Worm (Caenorhabditis elegans): Measurements from ENCODE around the gene clec-170.

clec-170 gene

DNA sequence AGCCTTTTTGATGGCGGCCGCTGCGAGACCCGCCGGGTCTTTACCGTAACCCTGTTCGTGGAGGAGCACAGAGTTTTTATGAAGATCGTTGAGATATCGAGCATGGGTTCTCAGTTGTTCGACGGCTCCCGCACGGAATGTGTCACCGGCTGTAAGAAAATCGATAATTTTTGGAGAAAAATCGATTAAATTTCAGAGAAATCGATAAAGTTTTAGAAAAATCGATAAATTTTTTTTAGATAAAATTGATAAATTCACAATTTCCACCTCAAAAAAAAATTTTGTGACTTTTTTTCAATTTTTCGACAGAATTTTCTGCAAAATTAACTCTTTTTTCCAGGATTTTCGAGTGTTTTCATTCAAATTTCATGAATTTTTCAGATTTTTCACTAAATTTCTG lies 31.9 kb upstream of the clec-170 start:
- TF ChIP-seq daf-16 (GFP tag; optimal IDR thresholded peaks at IDR 0.05) (no peak), daf-16 (tag; optimal IDR thresholded peaks at IDR 0.05) (no peak), ceh-28 (tag; optimal IDR thresholded peaks at IDR 0.05) (peak; percentile 73)

DNA sequence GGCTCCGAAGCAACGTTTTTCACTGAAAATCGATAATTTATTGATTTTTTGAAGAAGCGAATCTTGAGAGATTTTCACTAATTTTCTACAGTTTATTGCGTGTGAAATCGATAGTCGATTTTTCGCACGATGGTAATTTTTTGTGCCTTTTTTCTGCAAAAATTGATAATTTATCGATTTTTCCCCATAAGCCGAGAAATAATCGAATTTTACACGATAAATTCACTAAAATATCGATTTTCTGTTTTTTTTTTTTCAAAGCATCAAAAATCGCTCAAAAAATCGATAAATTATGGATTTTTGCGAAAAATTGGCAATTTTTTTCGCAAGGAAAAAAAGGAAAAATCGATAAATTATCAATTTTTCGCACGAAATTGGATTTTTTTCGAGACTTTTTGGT lies 30.9 kb upstream of the clec-170 start:
- TF ChIP-seq php-3 (GFP tag; IDR thresholded peaks at IDR 0.05) (no peak), daf-16 (GFP tag; optimal IDR thresholded peaks at IDR 0.05) (no peak), daf-16 (tag; optimal IDR thresholded peaks at IDR 0.05) (no peak), dpl-1 (GFP tag; optimal IDR thresholded peaks at IDR 0.05) (no peak), mdl-1 (tag; optimal IDR thresholded peaks at IDR 0.05) (no peak), ceh-28 (tag; optimal IDR thresholded peaks at IDR 0.05) (peak; percentile 77)

DNA sequence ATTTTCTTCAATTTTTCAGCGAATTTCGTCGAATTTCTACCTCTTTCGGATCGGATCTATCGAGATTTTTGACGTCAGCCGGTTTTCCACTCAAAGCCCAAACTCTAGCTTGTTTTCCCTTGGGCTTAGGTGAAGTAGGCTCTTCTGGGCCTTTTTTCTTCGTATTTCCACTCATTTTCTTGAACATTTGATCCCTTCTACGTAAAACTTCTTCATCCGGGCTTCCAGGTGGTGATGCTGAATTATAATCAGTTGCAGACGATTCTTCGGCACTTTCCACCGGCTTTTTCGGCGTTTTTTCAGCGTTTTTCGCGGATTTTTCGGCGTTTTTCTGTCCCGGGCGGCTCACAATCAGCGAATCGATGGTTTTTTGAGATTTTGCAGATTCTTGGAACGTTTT lies 28.5 kb upstream of the clec-170 start:
- TF ChIP-seq F37D6.2 (tag; optimal IDR thresholded peaks at IDR 0.05) (no peak), unc-62 (GFP tag; optimal IDR thresholded peaks at IDR 0.05 in 1 of 2) (peak in 1 of 2 experiments; percentile 87), unc-62 (tag; optimal IDR thresholded peaks at IDR 0.05) (no peak), aha-1 (tag) (peak; percentile 87)

DNA sequence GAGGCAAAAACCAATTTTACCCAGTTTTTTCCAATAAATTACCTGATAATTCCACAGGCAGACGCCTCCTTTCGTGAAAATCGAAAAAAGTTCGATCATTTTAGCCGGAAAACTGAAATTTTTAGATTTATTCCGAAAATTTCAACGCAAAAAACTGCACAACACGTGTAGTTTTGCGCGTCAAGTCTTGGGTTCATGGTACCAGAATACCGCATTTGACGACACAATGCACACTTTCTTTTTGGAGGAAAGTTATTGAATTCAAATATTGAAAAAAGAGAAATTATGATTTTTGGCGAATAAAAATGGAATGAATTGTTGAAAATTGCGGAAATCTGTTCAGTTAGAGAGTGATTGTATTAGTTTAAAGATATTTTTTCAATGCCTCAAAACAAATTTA lies 27.0 kb upstream of the clec-170 start, which contains the start of gene F38A1.8:
Gene F38A1.8 (minus strand): TSS at position 167 of the 400 bp plus-strand sequence.
- TF ChIP-seq T20F7.1 (GFP tag; optimal IDR thresholded peaks at IDR 0.05), result no peak
- TF ChIP-seq ztf-11 (tag; optimal IDR thresholded peaks at IDR 0.05), result no peak
- TF ChIP-seq F49E8.2 (tag; optimal IDR thresholded peaks at IDR 0.05; ENCODE audit: borderline replicate concordance), result no peak
- peak; percentile 38 for TF ChIP-seq dve-1 (tag; optimal IDR thresholded peaks at IDR 0.05; ENCODE audit: insufficient read depth)
- TF ChIP-seq php-3 (GFP tag; IDR thresholded peaks at IDR 0.05), result no peak
- no peak for TF ChIP-seq lin-15B (tag; optimal IDR thresholded peaks at IDR 0.05)
- TF ChIP-seq mxl-3 (GFP tag; optimal IDR thresholded peaks at IDR 0.05), result peak; percentile 74
- peak; percentile 42 for TF ChIP-seq hlh-11 (tag; optimal IDR thresholded peaks at IDR 0.05)
- no peak for TF ChIP-seq F26F4.8 (GFP tag; conservative IDR thresholded peaks at IDR 0.05)
- peak in 1 of 2 experiments; percentile 74 for TF ChIP-seq mdl-1 (tag; optimal IDR thresholded peaks at IDR 0.05)
- TF ChIP-seq snpc-4 (tag; optimal IDR thresholded peaks at IDR 0.05), result no peak
- no peak for TF ChIP-seq nhr-28 (tag; optimal IDR thresholded peaks at IDR 0.05)
- TF ChIP-seq cey-2 (tag; optimal IDR thresholded peaks at IDR 0.05; ENCODE audit: borderline replicate concordance, insufficient read depth), result no peak
- TF ChIP-seq mes-2 (tag; optimal IDR thresholded peaks at IDR 0.05; ENCODE audit: poor library complexity, severe bottlenecking), result peak; percentile 74
- TF ChIP-seq ceh-32 (tag; optimal IDR thresholded peaks at IDR 0.05; ENCODE audit: poor library complexity), result no peak
- TF ChIP-seq ceh-44 (GFP tag; IDR thresholded peaks at IDR 0.05), result no peak
- peak; percentile 80 for TF ChIP-seq hlh-30 (tag; optimal IDR thresholded peaks at IDR 0.05; ENCODE audit: insufficient read depth)
- no peak for TF ChIP-seq zip-2 (tag; optimal IDR thresholded peaks at IDR 0.05)
- no peak for TF ChIP-seq lin-1 (GFP tag; IDR thresholded peaks at IDR 0.05)
- no peak for TF ChIP-seq daf-16 (GFP tag; optimal IDR thresholded peaks at IDR 0.05)
- peak; percentile 16 for TF ChIP-seq daf-16 (tag; optimal IDR thresholded peaks at IDR 0.05)
- TF ChIP-seq nhr-6 (tag; optimal IDR thresholded peaks at IDR 0.05), result peak; percentile 22
- TF ChIP-seq rbr-2 (tag; optimal IDR thresholded peaks at IDR 0.05), result no peak
- TF ChIP-seq zfp-3 (GFP tag; conservative IDR thresholded peaks at IDR 0.05), result no peak
- TF ChIP-seq nhr-77 (tag; optimal IDR thresholded peaks at IDR 0.05), result no peak
- TF ChIP-seq pqm-1 (tag; optimal IDR thresholded peaks at IDR 0.05), result no peak
- 0 out of 2 replicates have a peak, but pooled peaks have one; percentile 30 for TF ChIP-seq hmg-1.1 (GFP tag; IDR thresholded peaks at IDR 0.05)
- TF ChIP-seq dpl-1 (GFP tag; optimal IDR thresholded peaks at IDR 0.05), result peak; percentile 90
- no peak for TF ChIP-seq ces-1 (GFP tag; optimal IDR thresholded peaks at IDR 0.05)
- TF ChIP-seq Y105C5A.15 (GFP tag; IDR thresholded peaks at IDR 0.05), result no peak
- TF ChIP-seq hif-1 (tag; optimal IDR thresholded peaks at IDR 0.05), result no peak

All from whole organism, L4 larva.